Worm (Caenorhabditis elegans) whole organism, midembryonic: ENCODE measurements around the gene F12A10.9.

Source experiments
- cog-1 ChIP-seq: sonication (generic microtip); optimal IDR thresholded peaks from 2 replicates; lab custom pipeline; 2016; ENCODE audit warnings: missing genetic modification characterization, missing compliant biosample characterization
- flt-1 ChIP-seq: fragments of 200-800 bp; sonication (Bioruptor generic); IDR thresholded peaks from 2 replicates; pipeline ENCODE4 v1.3.6; 2022; ENCODE audit warnings: missing genetic modification characterization, missing compliant biosample characterization
- klf-2 ChIP-seq: fragments of 200-800 bp; sonication (Bioruptor generic); conservative IDR thresholded peaks from 2 replicates; pipeline ENCODE4 v1.3.6; 2022; ENCODE audit warnings: missing genetic modification reagents, missing genetic modification characterization, missing compliant biosample characterization
- med-1 ChIP-seq: sonication (generic microtip); optimal IDR thresholded peaks from 2 replicates; lab custom pipeline; 2017; ENCODE audit warnings: missing genetic modification characterization, mild to moderate bottlenecking, missing compliant biosample characterization, antibody characterized with exemption, missing genetic modification reagents; ENCODE audit not compliant: insufficient read depth
- ref-1 ChIP-seq: fragments of 200-800 bp; sonication (Bioruptor generic); conservative IDR thresholded peaks from 2 replicates; pipeline ENCODE4 v1.3.6; 2022; ENCODE audit warnings: missing genetic modification reagents, missing genetic modification characterization, missing compliant biosample characterization
- tab-1 ChIP-seq: fragments of 200-800 bp; sonication (Bioruptor generic); IDR thresholded peaks from 2 replicates; pipeline ENCODE4 v1.3.6; 2022; ENCODE audit warnings: missing genetic modification characterization, missing compliant biosample characterization
- ztf-29 ChIP-seq: fragments of 200-800 bp; sonication (Bioruptor generic); IDR thresholded peaks from 2 replicates; pipeline ENCODE4 v1.3.6; 2022; ENCODE audit warnings: missing genetic modification reagents, missing genetic modification characterization, missing compliant biosample characterization

- TF ChIP-seq cog-1 (tag; lab: Kevin White, UChicago) = no peak
- TF ChIP-seq klf-2 (GFP tag; lab: Robert Waterston, UW) = no peak
- TF ChIP-seq med-1 (GFP tag; lab: Kevin White, UChicago) = no peak
- no peak for TF ChIP-seq tab-1
- TF ChIP-seq flt-1 (GFP tag; lab: Robert Waterston, UW) = no peak
- TF ChIP-seq ref-1 (GFP tag; lab: Robert Waterston, UW) = no peak
- TF ChIP-seq ztf-29 (GFP tag; lab: Robert Waterston, UW) = no peak
Observed at ce11 chrII:5459534-5459933, 39.0 kb upstream of the F12A10.9 start.
